Worm (Caenorhabditis elegans): ENCODE results near the gene sra-30.

DNA sequence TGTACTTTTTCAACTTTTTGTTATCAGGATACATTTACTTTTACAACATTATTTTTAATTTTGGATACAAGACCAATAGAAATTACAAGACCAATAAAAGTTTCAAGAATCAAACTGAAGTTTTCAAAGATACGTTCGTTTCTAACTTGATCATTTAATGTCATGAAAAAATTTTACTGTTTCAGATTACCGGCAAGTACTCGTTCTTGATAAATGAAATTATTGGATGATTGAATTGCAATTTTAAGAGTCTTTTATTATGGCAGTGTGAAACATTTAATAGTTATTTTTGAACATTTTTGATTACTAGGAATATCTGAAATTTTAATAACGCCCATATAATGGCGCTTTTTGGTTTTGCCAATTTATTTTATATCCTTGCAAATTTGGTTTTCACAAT lies 3.8 kb upstream of the sra-30 start:
- TF ChIP-seq nhr-237 (tag; optimal IDR thresholded peaks at IDR 0.05) (no peak), nfya-1 (tag; optimal IDR thresholded peaks at IDR 0.05; ENCODE audit: insufficient read depth) (no peak), elt-2 (tag; optimal IDR thresholded peaks at IDR 0.05) (no peak), nhr-12 (tag; optimal IDR thresholded peaks at IDR 0.05) (no peak), ztf-4 (tag; optimal IDR thresholded peaks at IDR 0.05) (no peak), skn-1 (tag; optimal IDR thresholded peaks at IDR 0.05) (no peak), ceh-82 (tag; optimal IDR thresholded peaks at IDR 0.05) (no peak)

All from whole organism, L3 larva.